Worm (Caenorhabditis elegans) whole organism, dauer: ENCODE measurements around the gene F02D10.6.

Source experiments
- unc-62 ChIP-seq: sonication (generic microtip); optimal IDR thresholded peaks from 2 replicates; lab custom pipeline; 2017; ENCODE audit warnings: missing biosample characterization, missing genetic modification reagents, missing genetic modification characterization

F02D10.6 gene

ce11 chrX:13451578-13451977 is at the start of gene F02D10.6:
TSS of gene F02D10.6 (minus strand) at chrX:13451678.
- TF ChIP-seq unc-62 (GFP tag; lab: Kevin White, UChicago), result no peak

DNA sequence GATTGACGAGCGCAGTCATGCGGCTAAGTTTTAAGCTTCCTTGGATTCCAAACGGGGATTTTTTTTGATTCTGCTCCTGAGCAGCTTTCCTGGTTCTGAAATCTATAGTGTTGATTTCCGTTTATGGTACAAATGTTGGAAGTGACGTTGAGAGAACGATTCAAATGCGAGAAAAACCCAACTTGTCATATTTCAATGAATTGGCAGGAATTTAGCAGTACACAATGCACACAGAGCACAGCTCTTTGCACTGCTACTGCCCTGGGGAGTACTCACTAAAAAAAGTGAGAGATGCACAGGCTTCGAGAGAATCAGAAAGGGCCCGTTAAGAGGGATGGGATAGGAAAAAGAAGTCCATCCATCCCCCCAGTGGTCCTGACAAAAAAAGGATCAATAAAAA is 49.1 kb upstream of the F02D10.6 start, which contains the start of gene sad-1:
sad-1 (minus strand) TSS at position 101 of the 400 bp plus-strand sequence.
- TF ChIP-seq unc-62 (GFP tag; lab: Kevin White, UChicago), result no peak

ce11 chrX:13499923-13500322 is 48.4 kb upstream of the F02D10.6 start:
- no peak for TF ChIP-seq unc-62 (GFP tag; lab: Kevin White, UChicago)

DNA sequence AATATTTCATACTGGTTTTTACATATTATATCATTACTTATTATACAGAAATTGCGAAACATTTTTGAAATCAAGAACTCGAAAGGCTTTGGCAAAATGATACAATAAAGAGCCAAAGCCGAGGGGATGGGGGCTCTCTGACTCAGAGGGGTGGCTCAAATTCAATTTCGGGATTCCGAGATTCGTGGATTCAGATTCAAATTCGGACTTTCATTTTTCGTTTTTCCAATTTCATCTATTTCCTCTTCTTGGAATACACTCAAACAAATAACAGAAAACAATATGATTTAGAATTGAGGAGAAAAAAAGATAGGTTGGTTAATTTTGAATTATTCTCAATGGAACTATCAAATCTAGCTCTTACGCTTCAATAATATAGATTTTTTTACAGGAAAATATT is 47.6 kb upstream of the F02D10.6 start:
- TF ChIP-seq unc-62 (GFP tag; lab: Kevin White, UChicago), result no peak

ce11 chrX:13493762-13494161 is 42.3 kb upstream of the F02D10.6 start:
- TF ChIP-seq unc-62 (GFP tag; lab: Kevin White, UChicago), result no peak

DNA sequence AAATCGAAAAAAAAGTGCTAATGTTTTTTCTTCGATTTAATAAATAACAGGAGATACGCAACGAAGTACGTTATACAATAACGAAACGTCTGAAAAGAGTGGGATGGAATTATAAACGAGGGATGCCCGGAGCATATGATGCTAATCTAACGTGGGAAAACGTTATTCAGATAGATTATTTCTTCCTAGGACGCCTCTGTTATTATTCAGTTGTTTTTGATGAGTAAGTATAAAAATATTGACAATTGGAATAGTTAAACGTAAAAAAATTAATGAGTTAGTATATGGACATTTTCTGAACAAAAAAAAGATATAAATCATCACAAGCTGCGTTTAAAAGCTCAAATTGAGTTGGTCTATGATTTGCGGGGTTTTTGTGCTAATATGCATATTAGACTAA is 33.3 kb upstream of the F02D10.6 start, which contains the start of gene srd-51:
srd-51 (minus strand) TSS at position 101 of the 400 bp plus-strand sequence.
- no peak for TF ChIP-seq unc-62 (GFP tag; lab: Kevin White, UChicago)

ce11 chrX:13481704-13482103 is 30.2 kb upstream of the F02D10.6 start, which contains the start of gene srd-50:
TSS of gene srd-50 (minus strand) at chrX:13481804.
- no peak for TF ChIP-seq unc-62 (GFP tag; lab: Kevin White, UChicago)

DNA sequence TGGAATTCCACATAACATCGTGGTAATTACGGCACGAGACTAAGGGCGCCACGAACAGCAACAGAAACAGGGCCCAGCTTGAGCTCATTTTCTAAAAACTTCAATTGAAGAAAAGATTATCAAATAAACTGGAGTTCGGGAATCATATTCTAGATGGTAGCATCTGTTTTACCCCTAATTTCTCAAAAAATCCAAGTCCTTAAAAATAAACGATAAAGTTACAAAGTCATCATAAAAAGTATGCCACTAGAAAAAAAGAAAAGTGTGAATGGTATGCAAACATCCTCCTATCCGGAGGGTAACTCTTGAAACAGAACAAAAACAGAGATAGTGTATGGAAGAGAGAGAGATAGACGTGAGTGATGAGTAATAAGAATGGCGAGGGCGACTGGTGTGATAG is 25.9 kb upstream of the F02D10.6 start, which contains the start of gene efn-3:
efn-3 (minus strand) TSS at position 101 of the 400 bp plus-strand sequence.
- TF ChIP-seq unc-62 (GFP tag; lab: Kevin White, UChicago), result no peak

DNA sequence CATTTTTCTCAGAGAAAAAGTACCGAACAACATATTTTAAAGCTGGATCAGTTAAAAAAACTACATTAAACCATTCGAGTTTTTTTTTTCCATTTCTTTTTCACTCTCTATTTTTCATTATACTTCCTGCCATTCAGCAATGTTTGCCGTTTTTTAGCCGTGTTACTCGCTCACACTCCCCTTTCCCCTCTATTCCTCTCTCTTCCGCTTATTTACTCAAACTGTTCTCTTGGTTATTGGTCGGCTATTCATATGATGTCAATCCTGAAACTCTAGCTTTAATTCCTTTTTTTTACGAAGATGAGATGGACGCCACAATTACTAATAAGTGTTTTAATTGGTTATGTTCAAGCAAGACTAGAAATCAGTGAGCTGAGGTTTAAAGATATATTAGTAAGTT is 20.4 kb upstream of the F02D10.6 start, which contains the start of gene tre-4:
tre-4 (plus strand) TSS at position 301 of the 400 bp plus-strand sequence.
- no peak for TF ChIP-seq unc-62 (GFP tag; lab: Kevin White, UChicago)

DNA sequence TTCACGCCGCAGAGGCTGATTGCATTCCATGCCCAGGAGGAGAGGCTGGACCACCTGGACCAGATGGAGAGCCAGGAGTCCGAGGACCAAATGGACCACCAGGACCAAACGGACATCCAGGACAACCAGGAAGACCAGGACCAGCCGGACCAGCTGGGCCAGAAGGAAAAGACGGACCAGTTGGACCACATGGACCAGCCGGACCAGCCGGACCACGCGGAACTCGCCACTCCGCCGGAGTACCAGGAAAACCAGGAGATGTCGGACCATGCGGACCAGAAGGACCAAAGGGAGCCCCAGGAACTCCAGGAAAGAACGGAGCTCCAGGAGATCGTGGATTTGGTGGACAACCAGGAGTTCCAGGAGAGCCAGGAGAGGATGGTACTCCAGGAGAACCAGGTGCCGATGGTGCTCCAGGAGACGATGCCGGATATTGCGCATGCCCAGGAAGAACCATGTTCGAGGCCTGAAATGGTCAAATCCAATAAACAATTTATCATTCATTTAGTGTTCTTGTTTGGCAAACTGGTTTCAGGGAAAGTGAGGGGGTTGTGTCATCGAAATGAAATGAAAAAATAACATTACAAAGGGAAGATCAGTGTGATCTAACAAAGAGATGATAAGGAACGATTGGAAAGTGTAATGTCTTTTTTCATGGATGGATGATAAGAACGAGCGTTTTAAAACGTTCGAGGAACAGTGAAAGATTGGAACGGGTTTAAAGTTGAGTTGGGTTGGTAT is 18.6 kb upstream of the F02D10.6 start:
- no peak for TF ChIP-seq unc-62 (GFP tag; lab: Kevin White, UChicago)

- TF ChIP-seq unc-62 (GFP tag; lab: Kevin White, UChicago), result no peak
Observed at ce11 chrX:13469047-13469633, 17.7 kb upstream of the F02D10.6 start, which contains the start of gene col-184. TSS of gene col-184 (plus strand) at chrX:13469455.

DNA sequence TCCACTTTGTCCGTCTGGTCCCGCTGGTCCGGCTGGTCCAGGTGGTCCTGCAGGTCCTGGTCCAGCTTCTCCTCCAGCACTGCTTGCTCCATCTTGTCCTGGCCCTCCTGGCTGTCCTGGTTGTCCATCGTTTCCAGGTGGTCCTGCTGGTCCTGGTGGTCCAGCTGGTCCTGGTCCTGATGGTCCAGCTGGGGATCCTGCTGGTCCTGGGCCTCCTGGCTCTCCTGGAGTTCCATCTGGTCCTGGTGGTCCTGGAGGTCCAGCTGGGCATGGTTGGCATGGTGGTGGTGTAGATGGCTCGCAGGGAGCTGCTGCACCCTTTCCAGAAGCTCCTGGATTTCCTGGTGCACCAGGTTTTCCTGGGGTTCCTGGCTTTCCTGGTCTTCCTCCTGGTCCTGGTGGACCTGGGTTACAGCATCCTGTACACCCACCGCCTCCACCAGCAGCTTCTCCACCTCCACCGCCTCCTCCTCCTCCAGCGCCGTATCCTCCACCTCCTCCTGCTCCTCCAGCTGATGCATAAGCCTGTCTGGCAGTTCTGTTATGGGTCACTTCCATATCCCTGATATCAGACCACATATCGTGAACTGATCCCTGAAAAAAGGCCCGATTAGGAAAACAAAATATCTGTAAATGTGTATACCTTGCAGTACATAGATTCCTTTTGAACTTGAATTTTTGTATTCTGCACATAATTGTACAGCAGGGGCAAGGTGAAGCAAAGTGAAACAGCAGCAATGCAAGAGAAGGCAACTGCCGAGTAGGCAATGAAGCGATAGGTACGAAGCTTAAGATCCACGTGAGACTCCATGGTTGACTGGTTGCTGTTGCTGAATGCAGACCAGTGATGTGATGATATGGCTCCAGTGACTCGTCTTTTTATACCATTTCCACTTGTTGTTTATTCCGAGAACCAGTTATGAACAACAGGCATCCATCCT is 15.7 kb upstream of the F02D10.6 start, which contains the start of gene col-183:
col-183 (minus strand) TSS at position 839 of the 941 bp plus-strand sequence.
- no peak for TF ChIP-seq unc-62 (GFP tag; lab: Kevin White, UChicago)

ce11 chrX:13463793-13464192 is 12.3 kb upstream of the F02D10.6 start, which contains the start of gene F02D10.2:
TSS of gene F02D10.2 (minus strand) at chrX:13463893.
- TF ChIP-seq unc-62 (GFP tag; lab: Kevin White, UChicago), result no peak

ce11 chrX:13462519-13462918 is 11.0 kb upstream of the F02D10.6 start, which contains the start of gene F02D10.3:
TSS of gene F02D10.3 (minus strand) at chrX:13462619.
- no peak for TF ChIP-seq unc-62 (GFP tag; lab: Kevin White, UChicago)

ce11 chrX:13456442-13456841 is 5.0 kb upstream of the F02D10.6 start, which contains the start of gene flr-1:
TSS of gene flr-1 (minus strand) at chrX:13456542.
- TF ChIP-seq unc-62 (GFP tag; lab: Kevin White, UChicago), result no peak
